Worm (Caenorhabditis elegans) whole organism, L3 larva: ENCODE measurements around the gene ZC15.10.

Experiments used
- ceh-82 ChIP-seq: fragments of 150-350 bp; optimal IDR thresholded peaks from 2 replicates; lab custom pipeline; 2014; ENCODE audit warnings: missing biosample characterization, missing genetic modification characterization
- fkh-2 ChIP-seq: fragments of 150-350 bp; optimal IDR thresholded peaks from 2 replicates; lab custom pipeline; 2014; ENCODE audit warnings: missing biosample characterization, missing genetic modification reagents, missing genetic modification characterization
- fos-1 ChIP-seq: fragments of 150-350 bp; optimal IDR thresholded peaks from 2 replicates; lab custom pipeline; 2014; ENCODE audit warnings: missing biosample characterization, missing genetic modification characterization
- jun-1 ChIP-seq: fragments of 150-350 bp; optimal IDR thresholded peaks from 2 replicates; lab custom pipeline; 2014; ENCODE audit warnings: missing biosample characterization, missing genetic modification reagents, missing genetic modification characterization
- lin-39 ChIP-seq: fragments of 150-350 bp; optimal IDR thresholded peaks from 2 replicates; lab custom pipeline; 2018; ENCODE audit warnings: missing biosample characterization, missing genetic modification reagents, missing genetic modification characterization
- nhr-25 ChIP-seq: sonication (generic microtip); optimal IDR thresholded peaks from 2 replicates; lab custom pipeline; 2017; ENCODE audit warnings: missing biosample characterization, missing genetic modification characterization
- pha-4 ChIP-seq: fragments of 150-350 bp; optimal IDR thresholded peaks from 2 replicates; lab custom pipeline; 2014; ENCODE audit warnings: missing biosample characterization, missing genetic modification reagents, missing genetic modification characterization
- snpc-4 ChIP-seq: fragments of 150-350 bp; optimal IDR thresholded peaks from 2 replicates; lab custom pipeline; 2014; ENCODE audit warnings: missing biosample characterization, missing genetic modification characterization

ce11 chrV:20350382-20350781 lies 39.8 kb downstream of the ZC15.10 start:
- no peak for TF ChIP-seq jun-1 (tag; lab: Kevin White, UChicago)
- TF ChIP-seq lin-39 (tag; lab: Kevin White, UChicago), result no peak
- no peak for TF ChIP-seq fkh-2 (tag; lab: Kevin White, UChicago)
- TF ChIP-seq fos-1, result no peak
- no peak for TF ChIP-seq ceh-82 (tag; lab: Kevin White, UChicago)
- TF ChIP-seq nhr-25 (tag; lab: Kevin White, UChicago), result no peak
- TF ChIP-seq snpc-4 (tag; lab: Kevin White, UChicago), result no peak
- no peak for TF ChIP-seq pha-4 (tag; lab: Kevin White, UChicago)
